Fruit fly (Drosophila melanogaster) whole organism, embryonic: ENCODE measurements around the gene foxo.

Source experiments
- Ada2b ChIP-seq: fragments of 200-800 bp; sonication (Bioruptor generic); IDR thresholded peaks from 2 replicates; pipeline ENCODE4 v1.3.6; 2022; ENCODE audit warnings: missing biosample characterization, missing genetic modification characterization
- Adf1 ChIP-seq: fragments of 200-800 bp; sonication (Bioruptor generic); IDR thresholded peaks from 2 replicates; pipeline ENCODE4 v1.3.6; 2022; ENCODE audit warnings: missing biosample characterization, missing genetic modification characterization
- Aef1 ChIP-seq: fragments of 200-800 bp; sonication (Bioruptor generic); IDR thresholded peaks from 3 replicates; pipeline ENCODE4 v1.3.6; 2022; ENCODE audit warnings: missing biosample characterization, missing genetic modification characterization
- Awh ChIP-seq: fragments of 200-800 bp; sonication (Bioruptor generic); IDR thresholded peaks from 2 replicates; pipeline ENCODE4, ENCODE4 v1.3.6; 2022; ENCODE audit warnings: missing biosample characterization, missing genetic modification characterization
- B-H1 ChIP-seq: fragments of 200-800 bp; sonication (Bioruptor generic); IDR thresholded peaks from 3 replicates; pipeline ENCODE4 v1.3.6; 2022; ENCODE audit warnings: missing biosample characterization, missing genetic modification characterization
- Bteb2 ChIP-seq: fragments of 200-800 bp; sonication (Bioruptor generic); optimal IDR thresholded peaks from 2 replicates; lab custom pipeline; 2016; ENCODE audit warnings: missing biosample characterization, missing genetic modification characterization
- CG10267 ChIP-seq: fragments of 200-800 bp; sonication (Bioruptor generic); optimal IDR thresholded peaks from 2 replicates; lab custom pipeline; 2018; ENCODE audit warnings: missing biosample characterization, mild to moderate bottlenecking, missing genetic modification characterization, moderate library complexity
- CG11247 ChIP-seq: fragments of 200-800 bp; sonication (Bioruptor generic); IDR thresholded peaks from 2 replicates; pipeline ENCODE4 v1.3.6; 2022; ENCODE audit warnings: missing biosample characterization, missing genetic modification characterization
- CG11723 ChIP-seq: fragments of 200-800 bp; sonication (Bioruptor generic); optimal IDR thresholded peaks from 2 replicates; lab custom pipeline; 2017; ENCODE audit warnings: missing biosample characterization, mild to moderate bottlenecking, missing genetic modification characterization
- CG12659 ChIP-seq: fragments of 200-800 bp; sonication (Bioruptor generic); optimal IDR thresholded peaks from 3 replicates; lab custom pipeline; 2017; ENCODE audit warnings: mild to moderate bottlenecking, missing biosample characterization, missing genetic modification reagents, missing genetic modification characterization
- CG15269 ChIP-seq: fragments of 200-800 bp; sonication (Bioruptor generic); optimal IDR thresholded peaks from 2 replicates; lab custom pipeline; 2018; ENCODE audit warnings: missing biosample characterization, mild to moderate bottlenecking, missing genetic modification characterization, moderate library complexity
- CG1647 ChIP-seq: fragments of 200-800 bp; sonication (Bioruptor generic); optimal IDR thresholded peaks from 3 replicates; lab custom pipeline; 2016; ENCODE audit warnings: missing biosample characterization, missing genetic modification characterization
- CG1792 ChIP-seq: fragments of 200-800 bp; sonication (Bioruptor generic); optimal IDR thresholded peaks from 2 replicates; lab custom pipeline; 2016; ENCODE audit warnings: missing biosample characterization, missing genetic modification characterization
- CG18262 ChIP-seq: fragments of 200-800 bp; optimal IDR thresholded peaks from 3 replicates; lab custom pipeline; 2019; ENCODE audit warnings: missing biosample characterization, mild to moderate bottlenecking, missing genetic modification characterization, moderate library complexity
- CG2116 ChIP-seq: fragments of 200-800 bp; sonication (Bioruptor generic); optimal IDR thresholded peaks from 3 replicates; lab custom pipeline; 2018; ENCODE audit warnings: missing biosample characterization, mild to moderate bottlenecking, missing genetic modification characterization
- CG2202 ChIP-seq: fragments of 200-800 bp; sonication (Bioruptor generic); optimal IDR thresholded peaks from 2 replicates; lab custom pipeline; 2018; ENCODE audit warnings: missing biosample characterization, mild to moderate bottlenecking, missing genetic modification characterization
- CG2875 ChIP-seq: fragments of 200-800 bp; sonication (Bioruptor generic); optimal IDR thresholded peaks from 2 replicates; lab custom pipeline; 2017; ENCODE audit warnings: missing biosample characterization, mild to moderate bottlenecking, missing genetic modification characterization, missing genetic modification reagents
- CG3163 ChIP-seq: fragments of 200-800 bp; sonication (Bioruptor generic); optimal IDR thresholded peaks from 3 replicates; lab custom pipeline; 2016; ENCODE audit warnings: missing biosample characterization, missing genetic modification characterization
- CG3726 ChIP-seq: fragments of 200-800 bp; sonication (Bioruptor generic); IDR thresholded peaks from 3 replicates; pipeline ENCODE4, ENCODE4 v1.3.6; 2022; ENCODE audit warnings: missing biosample characterization, missing genetic modification characterization
- CG43689 ChIP-seq: fragments of 200-800 bp; sonication (Bioruptor generic); IDR thresholded peaks from 2 replicates; pipeline ENCODE4 v1.3.6; 2022; ENCODE audit warnings: missing biosample characterization, missing genetic modification characterization
- CG4854 ChIP-seq: fragments of 200-800 bp; sonication (Bioruptor generic); optimal IDR thresholded peaks from 2 replicates; lab custom pipeline; 2016; ENCODE audit warnings: missing biosample characterization, missing genetic modification characterization, inconsistent platforms
- CG6654 ChIP-seq: fragments of 200-800 bp; sonication (Bioruptor generic); optimal IDR thresholded peaks from 2 replicates; lab custom pipeline; 2017; ENCODE audit warnings: missing biosample characterization, mild to moderate bottlenecking, missing genetic modification characterization
- CG6813 ChIP-seq: fragments of 200-800 bp; sonication (Bioruptor generic); optimal IDR thresholded peaks from 2 replicates; lab custom pipeline; 2017; ENCODE audit warnings: missing biosample characterization, missing genetic modification characterization, mild to moderate bottlenecking, moderate library complexity, missing genetic modification reagents
- CG7987 ChIP-seq: fragments of 200-800 bp; sonication (Bioruptor generic); optimal IDR thresholded peaks from 2 replicates; lab custom pipeline; 2018; ENCODE audit warnings: missing biosample characterization, mild to moderate bottlenecking, missing genetic modification characterization, moderate library complexity
- CG8089 ChIP-seq: fragments of 200-800 bp; sonication (Bioruptor generic); optimal IDR thresholded peaks from 3 replicates; lab custom pipeline; 2016; ENCODE audit warnings: missing biosample characterization, missing genetic modification characterization
- CG9817 ChIP-seq: fragments of 200-800 bp; sonication (Bioruptor generic); optimal IDR thresholded peaks from 2 replicates; lab custom pipeline; 2018; ENCODE audit warnings: missing biosample characterization, mild to moderate bottlenecking, missing genetic modification characterization, moderate library complexity
- CG9876 ChIP-seq: fragments of 200-800 bp; sonication (Bioruptor generic); optimal IDR thresholded peaks from 2 replicates; lab custom pipeline; 2016; ENCODE audit warnings: missing biosample characterization, missing genetic modification characterization
- HLH4C ChIP-seq: fragments of 200-800 bp; sonication (Bioruptor generic); IDR thresholded peaks from 3 replicates; pipeline ENCODE4 v1.3.6; 2022; ENCODE audit warnings: missing biosample characterization, missing genetic modification characterization; ENCODE audit not compliant: partially characterized antibody
- Hr39 ChIP-seq: fragments of >200 bp; optimal IDR thresholded peaks from 2 replicates; lab custom pipeline; 2017
- Kr ChIP-seq: fragments of 200-800 bp; sonication (Bioruptor generic); optimal IDR thresholded peaks from 2 replicates; lab custom pipeline; 2017; ENCODE audit warnings: missing biosample characterization, mild to moderate bottlenecking, missing genetic modification characterization
- Mrtf ChIP-seq: fragments of 200-800 bp; sonication (Bioruptor generic); IDR thresholded peaks from 3 replicates; pipeline ENCODE4 v1.3.6; 2022; ENCODE audit warnings: missing biosample characterization, missing genetic modification characterization
- PHDP ChIP-seq: fragments of 200-800 bp; sonication (Bioruptor generic); optimal IDR thresholded peaks from 3 replicates; lab custom pipeline; 2018; ENCODE audit warnings: missing biosample characterization, mild to moderate bottlenecking, missing genetic modification characterization, moderate library complexity
- Rfx ChIP-seq: fragments of 200-800 bp; sonication (Bioruptor generic); IDR thresholded peaks from 2 replicates; pipeline ENCODE4 v1.3.6; 2022; ENCODE audit warnings: missing biosample characterization, missing genetic modification characterization
- Spps ChIP-seq: fragments of 200-800 bp; sonication (Bioruptor generic); optimal IDR thresholded peaks from 2 replicates; lab custom pipeline; 2018; ENCODE audit warnings: missing biosample characterization, mild to moderate bottlenecking, missing genetic modification characterization
- abd-A ChIP-seq: fragments of 200-800 bp; sonication (Bioruptor generic); optimal IDR thresholded peaks from 3 replicates; lab custom pipeline; 2019; ENCODE audit warnings: missing biosample characterization, mild to moderate bottlenecking, missing genetic modification characterization, moderate library complexity
- da ChIP-seq: fragments of 200-800 bp; sonication (Bioruptor generic); optimal IDR thresholded peaks from 2 replicates; lab custom pipeline; 2016; ENCODE audit warnings: missing biosample characterization, missing genetic modification characterization
- ewg ChIP-seq: fragments of 200-800 bp; sonication (Bioruptor generic); optimal IDR thresholded peaks from 3 replicates; lab custom pipeline; 2017; ENCODE audit warnings: mild to moderate bottlenecking, missing biosample characterization, missing genetic modification reagents, missing genetic modification characterization
- ham ChIP-seq: fragments of 200-800 bp; sonication (Bioruptor generic); IDR thresholded peaks from 2 replicates; pipeline ENCODE4 v1.3.6; 2022; ENCODE audit warnings: missing biosample characterization, missing genetic modification characterization
- jigr1 ChIP-seq: fragments of 200-800 bp; sonication (Bioruptor generic); IDR thresholded peaks from 3 replicates; pipeline ENCODE4 v1.3.6; 2022; ENCODE audit warnings: missing biosample characterization, missing genetic modification characterization
- nau ChIP-seq: fragments of 200-800 bp; sonication (Bioruptor generic); optimal IDR thresholded peaks from 3 replicates; lab custom pipeline; 2017; ENCODE audit warnings: missing biosample characterization, mild to moderate bottlenecking, missing genetic modification characterization, missing genetic modification reagents
- nerfin-1 ChIP-seq: fragments of 200-800 bp; sonication (Bioruptor generic); optimal IDR thresholded peaks from 3 replicates; lab custom pipeline; 2019; ENCODE audit warnings: missing biosample characterization, mild to moderate bottlenecking, missing genetic modification characterization, moderate library complexity
- org-1 ChIP-seq: fragments of 200-800 bp; sonication (Bioruptor generic); optimal IDR thresholded peaks from 2 replicates; lab custom pipeline; 2017; ENCODE audit warnings: missing biosample characterization, missing genetic modification characterization
- peb ChIP-seq: fragments of 200-800 bp; sonication (Bioruptor generic); IDR thresholded peaks from 2 replicates; pipeline ENCODE4 v1.3.6; 2022; ENCODE audit warnings: missing biosample characterization, missing genetic modification characterization
- run ChIP-seq: fragments of 200-800 bp; sonication (Bioruptor generic); optimal IDR thresholded peaks from 3 replicates; lab custom pipeline; 2018; ENCODE audit warnings: missing biosample characterization, mild to moderate bottlenecking, missing genetic modification characterization
- stwl ChIP-seq: fragments of 200-800 bp; sonication (Bioruptor generic); optimal IDR thresholded peaks from 3 replicates; lab custom pipeline; 2018; ENCODE audit warnings: missing biosample characterization, mild to moderate bottlenecking, missing genetic modification characterization, moderate library complexity
- tap ChIP-seq: fragments of 200-800 bp; optimal IDR thresholded peaks from 3 replicates; lab custom pipeline; 2019; ENCODE audit warnings: missing biosample characterization, mild to moderate bottlenecking, missing genetic modification characterization, moderate library complexity
- toy ChIP-seq: fragments of 200-800 bp; sonication (Bioruptor generic); IDR thresholded peaks from 2 replicates; pipeline ENCODE4 v1.3.6; 2022; ENCODE audit warnings: missing biosample characterization, missing genetic modification characterization
- trh ChIP-seq: fragments of 200-800 bp; sonication (Bioruptor generic); optimal IDR thresholded peaks from 2 replicates; lab custom pipeline; 2016; ENCODE audit warnings: missing biosample characterization, missing genetic modification characterization
- tup ChIP-seq: fragments of 200-800 bp; sonication (Bioruptor generic); optimal IDR thresholded peaks from 2 replicates; lab custom pipeline; 2016; ENCODE audit warnings: missing biosample characterization, mild to moderate bottlenecking, missing genetic modification characterization, moderate library complexity
- tx ChIP-seq: fragments of 200-800 bp; sonication (Bioruptor generic); optimal IDR thresholded peaks from 2 replicates; lab custom pipeline; 2016; ENCODE audit warnings: missing biosample characterization, missing genetic modification characterization
- unc-4 ChIP-seq: fragments of 200-800 bp; sonication (Bioruptor generic); IDR thresholded peaks from 2 replicates; pipeline ENCODE4 v1.3.6; 2022; ENCODE audit warnings: missing biosample characterization, missing genetic modification characterization; ENCODE audit not compliant: partially characterized antibody
- wek ChIP-seq: fragments of 200-800 bp; sonication (Bioruptor generic); optimal IDR thresholded peaks from 3 replicates; lab custom pipeline; 2018; ENCODE audit warnings: missing biosample characterization, mild to moderate bottlenecking, missing genetic modification characterization, moderate library complexity

The foxo gene

DNA sequence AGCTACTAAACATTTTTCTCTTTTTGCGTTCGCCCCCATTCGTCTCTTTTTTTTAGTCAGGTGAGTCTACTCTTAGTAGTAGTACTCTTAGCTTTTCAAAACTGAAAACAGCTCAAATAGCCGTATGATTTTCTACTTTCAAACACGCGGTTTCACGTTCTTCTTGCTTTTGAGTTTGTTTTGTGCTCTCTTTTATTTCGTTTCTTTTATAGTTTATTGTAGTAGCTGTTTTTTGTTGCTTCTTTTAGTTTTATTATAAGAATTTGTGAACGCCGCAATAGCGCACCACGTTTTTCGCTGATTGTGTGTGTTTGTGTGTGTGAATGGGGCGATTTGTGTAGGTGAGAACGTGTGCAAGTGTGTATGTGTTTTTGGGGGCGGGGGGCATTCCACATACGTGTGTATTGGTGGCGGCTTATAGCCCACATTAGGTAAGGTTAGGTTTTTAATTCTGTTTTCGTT is 5.3 kb upstream of the foxo start (continued):
- TF ChIP-seq CG6654 (GFP tag; lab: Kevin White, UChicago) (no peak), Adf1 (GFP tag; lab: Robert Waterston, UW) (peak; percentile 5; the same call in 1 of the 2 replicates), CG4854 (GFP tag; lab: Kevin White, UChicago) (no peak), B-H1 (GFP tag; lab: Robert Waterston, UW) (no peak), Bteb2 (no peak), CG6813 (GFP tag; lab: Kevin White, UChicago) (no peak), ewg (no peak), peb (GFP tag; lab: Robert Waterston, UW) (no peak), Mrtf (GFP tag; lab: Robert Waterston, UW) (no peak), tap (tag; lab: Kevin White, UChicago) (no peak), CG9817 (tag; lab: Kevin White, UChicago) (no peak), CG3726 (GFP tag; lab: Robert Waterston, UW) (no peak), wek (no peak), CG18262 (tag; lab: Kevin White, UChicago) (no peak), ham (GFP tag; lab: Robert Waterston, UW) (no peak), CG15269 (tag; lab: Kevin White, UChicago) (no peak), abd-A (tag; lab: Kevin White, UChicago) (peak; percentile 89), Rfx (peak; percentile 6; the same call in 1 of the 2 replicates), tx (GFP tag; lab: Kevin White, UChicago) (no peak), nerfin-1 (tag; lab: Kevin White, UChicago) (no peak), org-1 (GFP tag; lab: Kevin White, UChicago) (no peak), CG43689 (GFP tag; lab: Robert Waterston, UW) (no peak), CG8089 (no peak), CG10267 (no peak), CG1647 (no peak), stwl (tag; lab: Kevin White, UChicago) (no peak), nau (GFP tag; lab: Kevin White, UChicago) (no peak), unc-4 (GFP tag; lab: Robert Waterston, UW) (no peak), Aef1 (GFP tag; lab: Robert Waterston, UW) (no peak), tup (GFP tag; lab: Kevin White, UChicago) (no peak), jigr1 (GFP tag; lab: Robert Waterston, UW) (no peak), CG12659 (GFP tag; lab: Kevin White, UChicago) (no peak), Hr39 (lab: Kevin White, UChicago) (no peak), trh (GFP tag; lab: Kevin White, UChicago) (no peak), CG1792 (GFP tag; lab: Kevin White, UChicago) (no peak), CG11247 (GFP tag; lab: Robert Waterston, UW) (no peak), da (no peak), CG2875 (GFP tag; lab: Kevin White, UChicago) (no peak), PHDP (tag; lab: Kevin White, UChicago) (no peak), Ada2b (GFP tag; lab: Robert Waterston, UW) (no peak), run (tag; lab: Kevin White, UChicago) (no peak), Awh (GFP tag; lab: Robert Waterston, UW) (no peak), CG7987 (GFP tag; lab: Kevin White, UChicago) (peak; percentile 47), CG11723 (no peak), Spps (no peak), HLH4C (GFP tag; lab: Robert Waterston, UW) (no peak), CG2116 (GFP tag; lab: Kevin White, UChicago) (no peak), CG2202 (tag; lab: Kevin White, UChicago) (no peak), toy (GFP tag; lab: Robert Waterston, UW) (no peak), Kr (GFP tag; lab: Kevin White, UChicago) (no peak), CG3163 (GFP tag; lab: Kevin White, UChicago) (peak; percentile 95), CG9876 (GFP tag; lab: Kevin White, UChicago) (no peak)
